Worm (Caenorhabditis elegans): ENCODE results near the gene slc-36.5.
A peak's percentile ranks its signal among the peaks of the same experiment; 100 is the strongest.

slc-36.5 gene

ce11 chrII:6847917-6848379 is 28.9 kb downstream of the slc-36.5 start, which contains the start of gene tbc-6 (continued):
- TF ChIP-seq nhr-77 (tag; optimal IDR thresholded peaks at IDR 0.05) (peak; percentile 4), jun-1 (tag; optimal IDR thresholded peaks at IDR 0.05) (no peak), lin-1 (GFP tag; IDR thresholded peaks at IDR 0.05) (no peak), saeg-2 (GFP tag; IDR thresholded peaks at IDR 0.05) (no peak), dve-1 (tag; optimal IDR thresholded peaks at IDR 0.05; ENCODE audit: insufficient read depth) (peak; percentile 54), nhr-48 (tag; optimal IDR thresholded peaks at IDR 0.05) (peak; percentile 30), T26A8.4 (GFP tag; IDR thresholded peaks at IDR 0.05) (no peak), aly-2 (tag; optimal IDR thresholded peaks at IDR 0.05) (peak; percentile 93), zip-2 (tag; optimal IDR thresholded peaks at IDR 0.05) (no peak), egl-43 (GFP tag; IDR thresholded peaks at IDR 0.05) (no peak), php-3 (GFP tag; IDR thresholded peaks at IDR 0.05) (no peak), mes-2 (tag; optimal IDR thresholded peaks at IDR 0.05; ENCODE audit: poor library complexity, severe bottlenecking) (peak; percentile 29), mxl-3 (GFP tag; optimal IDR thresholded peaks at IDR 0.05) (peak; percentile 71), tag-97 (GFP tag; IDR thresholded peaks at IDR 0.05) (no peak), F44E2.7 (GFP tag; IDR thresholded peaks at IDR 0.05) (no peak), nhr-6 (tag; optimal IDR thresholded peaks at IDR 0.05) (peak; percentile 26), lin-15B (tag; optimal IDR thresholded peaks at IDR 0.05) (no peak), Y5F2A.4 (GFP tag; optimal IDR thresholded peaks at IDR 0.05) (no peak), unc-62 (GFP tag; optimal IDR thresholded peaks at IDR 0.05 in 1 of 2) (peak in 1 of 2 experiments; percentile 84), unc-62 (tag; optimal IDR thresholded peaks at IDR 0.05) (no peak), hlh-11 (tag; optimal IDR thresholded peaks at IDR 0.05) (peak; percentile 77), lin-29 (GFP tag; IDR thresholded peaks at IDR 0.05) (no peak), attf-4 (tag; optimal IDR thresholded peaks at IDR 0.05) (peak; percentile 44), daf-16 (GFP tag; optimal IDR thresholded peaks at IDR 0.05) (no peak), daf-16 (tag; optimal IDR thresholded peaks at IDR 0.05) (peak; percentile 23), hlh-30 (tag; optimal IDR thresholded peaks at IDR 0.05; ENCODE audit: insufficient read depth) (peak; percentile 40)

ce11 chrII:6846723-6847122 is 30.1 kb downstream of the slc-36.5 start:
- TF ChIP-seq set-16 (GFP tag; IDR thresholded peaks at IDR 0.05) (peak; percentile 86), hlh-30 (tag; optimal IDR thresholded peaks at IDR 0.05; ENCODE audit: insufficient read depth) (peak; percentile 7), zip-11 (GFP tag; IDR thresholded peaks at IDR 0.05) (no peak), nhr-25 (tag; optimal IDR thresholded peaks at IDR 0.05; ENCODE audit: borderline replicate concordance, insufficient read depth) (no peak), dve-1 (tag; optimal IDR thresholded peaks at IDR 0.05; ENCODE audit: insufficient read depth) (no peak)

ce11 chrII:6845006-6845459 is 31.8 kb downstream of the slc-36.5 start:
- no peak for TF ChIP-seq ceh-62 (tag; optimal IDR thresholded peaks at IDR 0.05)
- no peak for TF ChIP-seq egl-27 (tag; optimal IDR thresholded peaks at IDR 0.05)
- no peak for TF ChIP-seq vab-7 (GFP tag; IDR thresholded peaks at IDR 0.05)
- no peak for TF ChIP-seq ztf-7 (tag; optimal IDR thresholded peaks at IDR 0.05)
- TF ChIP-seq dpl-1 (GFP tag; optimal IDR thresholded peaks at IDR 0.05): no peak
- TF ChIP-seq Y105C5A.15 (GFP tag; IDR thresholded peaks at IDR 0.05): no peak
- TF ChIP-seq daf-8 (GFP tag; IDR thresholded peaks at IDR 0.05): no peak
- TF ChIP-seq daf-16 (GFP tag; optimal IDR thresholded peaks at IDR 0.05): no peak
- TF ChIP-seq daf-16 (tag; optimal IDR thresholded peaks at IDR 0.05): peak; percentile 8
- TF ChIP-seq T20F7.1 (GFP tag; optimal IDR thresholded peaks at IDR 0.05): no peak
- TF ChIP-seq tag-97 (GFP tag; IDR thresholded peaks at IDR 0.05): no peak
- no peak for TF ChIP-seq hif-1 (tag; optimal IDR thresholded peaks at IDR 0.05)
- no peak for TF ChIP-seq nhr-76 (tag; optimal IDR thresholded peaks at IDR 0.05)
- peak; percentile 48 for TF ChIP-seq dve-1 (tag; optimal IDR thresholded peaks at IDR 0.05; ENCODE audit: insufficient read depth)
- peak in 1 of 2 experiments; percentile 38 for TF ChIP-seq mdl-1 (tag; optimal IDR thresholded peaks at IDR 0.05)
- no peak for TF ChIP-seq Y48G9A.11 (GFP tag; IDR thresholded peaks at IDR 0.05)
- TF ChIP-seq mes-2 (tag; optimal IDR thresholded peaks at IDR 0.05; ENCODE audit: poor library complexity, severe bottlenecking): no peak
- TF ChIP-seq nhr-77 (tag; optimal IDR thresholded peaks at IDR 0.05): no peak
- no peak for TF ChIP-seq unc-39 (tag; optimal IDR thresholded peaks at IDR 0.05)
- no peak for TF ChIP-seq unc-130 (GFP tag; optimal IDR thresholded peaks at IDR 0.05)
- TF ChIP-seq spr-3 (GFP tag; optimal IDR thresholded peaks at IDR 0.05): no peak
- TF ChIP-seq jun-1 (tag; optimal IDR thresholded peaks at IDR 0.05): no peak
- TF ChIP-seq skn-1 (tag; optimal IDR thresholded peaks at IDR 0.05): no peak
- no peak for TF ChIP-seq hlh-30 (tag; optimal IDR thresholded peaks at IDR 0.05; ENCODE audit: insufficient read depth)
- no peak for TF ChIP-seq ceh-44 (GFP tag; IDR thresholded peaks at IDR 0.05)
- no peak for TF ChIP-seq F49E8.2 (tag; optimal IDR thresholded peaks at IDR 0.05; ENCODE audit: borderline replicate concordance)
- no peak for TF ChIP-seq nhr-11 (tag; optimal IDR thresholded peaks at IDR 0.05)
